Worm (Caenorhabditis elegans): ENCODE results near the gene kvs-3.
A peak's percentile ranks its signal among the peaks of the same experiment; 100 is the strongest.

DNA sequence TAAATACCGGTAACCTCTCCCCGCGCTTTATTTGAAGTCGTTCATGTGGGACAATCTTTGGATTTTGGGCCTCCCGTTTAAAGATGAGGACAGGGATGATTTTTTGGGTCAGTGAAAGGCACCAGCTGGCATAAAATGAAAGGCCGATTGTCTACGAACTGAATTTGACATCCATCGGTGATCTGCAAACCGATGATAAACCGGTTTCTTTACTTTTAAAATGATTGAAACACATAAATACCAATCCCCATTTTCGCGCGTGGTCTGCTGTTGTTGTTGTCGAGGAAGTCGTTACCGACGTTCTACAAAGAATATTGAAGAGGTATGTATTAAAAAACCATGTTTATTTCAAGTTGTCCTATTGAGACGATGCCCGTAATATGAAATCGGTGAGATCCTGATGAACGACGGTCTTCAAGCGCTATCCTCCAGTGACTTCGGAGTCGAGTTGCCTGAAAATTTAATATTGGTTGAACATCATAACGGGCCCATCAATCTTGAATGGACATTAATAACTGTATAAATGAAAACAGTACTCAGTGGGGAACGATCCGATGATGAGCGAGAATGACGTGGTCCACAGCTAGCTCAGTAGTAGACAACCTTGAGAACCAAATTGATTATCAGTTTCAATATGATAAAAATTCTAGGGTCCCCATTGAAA lies 25.0 kb downstream of the kvs-3 start:
- TF ChIP-seq ztf-11 (tag; optimal IDR thresholded peaks at IDR 0.05) (no peak), ama-1 (optimal IDR thresholded peaks at IDR 0.05) (no peak), lin-39 (tag; optimal IDR thresholded peaks at IDR 0.05) (no peak), nhr-11 (tag; optimal IDR thresholded peaks at IDR 0.05) (no peak), jun-1 (tag; optimal IDR thresholded peaks at IDR 0.05) (no peak), snpc-4 (tag; optimal IDR thresholded peaks at IDR 0.05) (no peak), tag-97 (GFP tag; IDR thresholded peaks at IDR 0.05) (no peak), cey-2 (tag; optimal IDR thresholded peaks at IDR 0.05; ENCODE audit: borderline replicate concordance, insufficient read depth) (no peak), snpc-1.2 (GFP tag; IDR thresholded peaks at IDR 0.05) (peak; percentile 69), pqm-1 (tag; optimal IDR thresholded peaks at IDR 0.05) (no peak), aha-1 (tag) (peak; percentile 96)

Data from whole organism, L4 larva.